Worm (Caenorhabditis elegans): ENCODE results near the gene F56D6.23.
A peak's percentile ranks its signal among the peaks of the same experiment; 100 is the strongest.

Gene F56D6.23

DNA sequence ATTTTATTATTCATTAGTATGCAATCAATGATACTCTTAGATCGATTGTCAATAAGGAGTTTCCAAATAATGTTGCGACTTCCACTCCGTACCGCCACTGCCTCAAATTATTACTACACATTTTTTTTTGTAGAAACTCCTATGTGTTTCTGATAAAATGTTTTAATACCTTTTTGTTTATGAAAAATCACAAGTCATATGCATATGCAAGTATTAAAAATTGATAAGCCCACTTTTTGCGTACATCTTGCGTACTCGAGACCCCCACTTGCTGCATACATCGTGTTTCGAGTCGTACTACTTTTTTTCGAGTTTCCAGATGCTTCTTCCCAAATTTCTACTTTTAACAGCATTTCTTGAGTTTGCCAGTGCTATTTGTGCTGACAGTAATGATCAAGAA is 46.8 kb downstream of the F56D6.23 start, which contains the start of gene clec-76:
clec-76 (plus strand) TSS at position 234 of the 400 bp plus-strand sequence.
- TF ChIP-seq sem-4 (tag; optimal IDR thresholded peaks at IDR 0.05) (no peak), Y55F3AM.14 (GFP tag; optimal IDR thresholded peaks at IDR 0.05) (no peak), F13H6.1 (tag; optimal IDR thresholded peaks at IDR 0.05) (no peak), unc-62 (GFP tag; optimal IDR thresholded peaks at IDR 0.05) (no peak), nhr-25 (tag; optimal IDR thresholded peaks at IDR 0.05) (no peak), ama-1 (optimal IDR thresholded peaks at IDR 0.05) (no peak), fos-1 (tag; optimal IDR thresholded peaks at IDR 0.05) (peak; percentile 41), crh-2 (tag; optimal IDR thresholded peaks at IDR 0.05) (no peak), blmp-1 (tag; optimal IDR thresholded peaks at IDR 0.05; ENCODE audit: insufficient read depth) (no peak), nhr-10 (tag; optimal IDR thresholded peaks at IDR 0.05) (no peak), nhr-23 (tag; optimal IDR thresholded peaks at IDR 0.05) (no peak), sma-9 (GFP tag; optimal IDR thresholded peaks at IDR 0.05) (peak; percentile 52), sma-9 (tag; optimal IDR thresholded peaks at IDR 0.05) (no peak)
